Fruit fly (Drosophila melanogaster) whole organism, pupa: ENCODE data around the gene CG7601.

ENCODE experiments used
- CG10348 ChIP-seq: fragments of 200-800 bp; sonication (Bioruptor generic); IDR thresholded peaks from 2 replicates; pipeline ENCODE4 v1.3.6; 2022; ENCODE audit warnings: missing biosample characterization, missing genetic modification characterization
- CG12605 ChIP-seq: fragments of 200-800 bp; sonication (Bioruptor generic); IDR thresholded peaks from 2 replicates; pipeline ENCODE4 v1.3.6; 2022; ENCODE audit warnings: missing biosample characterization, missing genetic modification characterization
- CG13204 ChIP-seq: fragments of 200-800 bp; sonication (Bioruptor generic); optimal IDR thresholded peaks from 2 replicates; lab custom pipeline; 2018; ENCODE audit warnings: missing biosample characterization, mild to moderate bottlenecking, missing genetic modification characterization, moderate library complexity
- CG14655 ChIP-seq: fragments of 200-800 bp; sonication (Bioruptor generic); optimal IDR thresholded peaks from 3 replicates; lab custom pipeline; 2017; ENCODE audit warnings: mild to moderate bottlenecking, missing biosample characterization, missing genetic modification reagents, missing genetic modification characterization
- CG15710 ChIP-seq: fragments of 200-800 bp; sonication (Bioruptor generic); optimal IDR thresholded peaks from 2 replicates; lab custom pipeline; 2018; ENCODE audit warnings: missing biosample characterization, mild to moderate bottlenecking, missing genetic modification characterization, moderate library complexity
- CG17806 ChIP-seq: fragments of 200-800 bp; sonication (Bioruptor generic); optimal IDR thresholded peaks from 2 replicates; lab custom pipeline; 2018; ENCODE audit warnings: missing biosample characterization, mild to moderate bottlenecking, missing genetic modification characterization, moderate library complexity
- CG34367 ChIP-seq: fragments of 200-800 bp; sonication (Bioruptor generic); optimal IDR thresholded peaks from 2 replicates; lab custom pipeline; 2018; ENCODE audit warnings: missing biosample characterization, mild to moderate bottlenecking, missing genetic modification characterization
- CG8159 ChIP-seq: fragments of 200-800 bp; sonication (Bioruptor generic); optimal IDR thresholded peaks from 3 replicates; lab custom pipeline; 2018; ENCODE audit warnings: missing biosample characterization, mild to moderate bottlenecking, missing genetic modification characterization, moderate library complexity
- CG8301 ChIP-seq: fragments of 200-800 bp; sonication (Bioruptor generic); optimal IDR thresholded peaks from 2 replicates; lab custom pipeline; 2018; ENCODE audit warnings: missing biosample characterization, mild to moderate bottlenecking, missing genetic modification characterization
- CG9948 ChIP-seq: fragments of 200-800 bp; sonication (Bioruptor generic); optimal IDR thresholded peaks from 2 replicates; lab custom pipeline; 2018; ENCODE audit warnings: missing biosample characterization, mild to moderate bottlenecking, missing genetic modification characterization, moderate library complexity
- D1 ChIP-seq: fragments of 200-800 bp; sonication (Bioruptor generic); optimal IDR thresholded peaks from 2 replicates; lab custom pipeline; 2018; ENCODE audit warnings: missing biosample characterization, mild to moderate bottlenecking, missing genetic modification characterization, moderate library complexity
- Ets98B ChIP-seq: fragments of 200-800 bp; sonication (Bioruptor generic); IDR thresholded peaks from 2 replicates; pipeline ENCODE4 v1.3.6; 2022; ENCODE audit warnings: missing biosample characterization, missing genetic modification characterization
- Pif1A ChIP-seq: fragments of 200-800 bp; sonication (Bioruptor generic); optimal IDR thresholded peaks from 3 replicates; lab custom pipeline; 2016; ENCODE audit warnings: missing biosample characterization, missing genetic modification characterization
- Pif1B ChIP-seq: fragments of 200-800 bp; sonication (Bioruptor generic); optimal IDR thresholded peaks from 3 replicates; lab custom pipeline; 2016; ENCODE audit warnings: missing biosample characterization, missing genetic modification characterization
- Snoo ChIP-seq: fragments of 200-800 bp; sonication (Bioruptor generic); optimal IDR thresholded peaks from 3 replicates; lab custom pipeline; 2017; ENCODE audit warnings: missing biosample characterization, mild to moderate bottlenecking, missing genetic modification characterization, inconsistent platforms
- fd96Ca ChIP-seq: fragments of 200-800 bp; sonication (Bioruptor generic); IDR thresholded peaks from 3 replicates; pipeline ENCODE4 v1.3.6; 2022; ENCODE audit warnings: missing biosample characterization, missing genetic modification characterization
- gl ChIP-seq: fragments of 200-800 bp; sonication (Bioruptor generic); optimal IDR thresholded peaks from 2 replicates; lab custom pipeline; 2018; ENCODE audit warnings: missing biosample characterization, mild to moderate bottlenecking, missing genetic modification characterization
- rn ChIP-seq: fragments of 200-800 bp; sonication (Bioruptor generic); IDR thresholded peaks from 2 replicates; pipeline ENCODE4 v1.3.6; 2022; ENCODE audit warnings: missing biosample characterization, missing genetic modification characterization

CG7601 gene

dm6 chr3R:29689211-29689610, 47.3 kb downstream of the CG7601 start, which contains the start of gene Obp99c:
Obp99c (minus strand) TSS chr3R:29689311.
- TF ChIP-seq CG12605 (no peak), fd96Ca (GFP tag; lab: Robert Waterston, UW) (no peak), rn (GFP tag; lab: Robert Waterston, UW) (no peak), Pif1B (GFP tag; lab: Kevin White, UChicago) (no peak), CG13204 (GFP tag; lab: Kevin White, UChicago) (no peak), gl (tag; lab: Kevin White, UChicago) (no peak), CG14655 (GFP tag; lab: Kevin White, UChicago) (no peak), CG8301 (tag; lab: Kevin White, UChicago) (no peak), CG9948 (tag; lab: Kevin White, UChicago) (no peak), Pif1A (GFP tag; lab: Kevin White, UChicago) (no peak), CG34367 (no peak), Snoo (no peak), CG17806 (tag; lab: Kevin White, UChicago) (no peak)

dm6 chr3R:29686698-29687097, 49.8 kb downstream of the CG7601 start:
- no peak for TF ChIP-seq Ets98B (GFP tag; lab: Robert Waterston, UW)
- TF ChIP-seq D1, result no peak
- TF ChIP-seq fd96Ca (GFP tag; lab: Robert Waterston, UW), result no peak
- no peak for TF ChIP-seq CG10348 (GFP tag; lab: Robert Waterston, UW)
- TF ChIP-seq CG15710, result no peak
- TF ChIP-seq Pif1A (GFP tag; lab: Kevin White, UChicago), result no peak
- no peak for TF ChIP-seq rn (GFP tag; lab: Robert Waterston, UW)
- TF ChIP-seq CG8159 (tag; lab: Kevin White, UChicago), result no peak
- no peak for TF ChIP-seq CG8301 (tag; lab: Kevin White, UChicago)
- TF ChIP-seq CG13204 (GFP tag; lab: Kevin White, UChicago), result no peak
